Fruit fly (Drosophila melanogaster) whole organism, embryonic: ENCODE data around the gene Drsl1.

Source experiments
- Ada2b ChIP-seq: fragments of 200-800 bp; sonication (Bioruptor generic); IDR thresholded peaks from 2 replicates; pipeline ENCODE4 v1.3.6; 2022; ENCODE audit warnings: missing biosample characterization, missing genetic modification characterization
- Atf-2 ChIP-seq: fragments of 200-800 bp; sonication (Bioruptor generic); optimal IDR thresholded peaks from 2 replicates; lab custom pipeline; 2016; ENCODE audit warnings: missing biosample characterization, missing genetic modification characterization
- CG10147 ChIP-seq: fragments of 200-800 bp; sonication (Bioruptor generic); optimal IDR thresholded peaks from 2 replicates; lab custom pipeline; 2019; ENCODE audit warnings: missing biosample characterization, mild to moderate bottlenecking, missing genetic modification characterization, moderate library complexity
- CG10431 ChIP-seq: fragments of 200-800 bp; sonication (Bioruptor generic); optimal IDR thresholded peaks from 3 replicates; lab custom pipeline; 2018; ENCODE audit warnings: missing biosample characterization, mild to moderate bottlenecking, missing genetic modification characterization
- CG12942 ChIP-seq: fragments of 200-800 bp; sonication (Bioruptor generic); optimal IDR thresholded peaks from 3 replicates; lab custom pipeline; 2016; ENCODE audit warnings: missing biosample characterization, missing genetic modification characterization
- CG15269 ChIP-seq: fragments of 200-800 bp; sonication (Bioruptor generic); optimal IDR thresholded peaks from 2 replicates; lab custom pipeline; 2018; ENCODE audit warnings: missing biosample characterization, mild to moderate bottlenecking, missing genetic modification characterization, moderate library complexity
- CG1529 ChIP-seq: fragments of 200-800 bp; sonication (Bioruptor generic); optimal IDR thresholded peaks from 3 replicates; lab custom pipeline; 2018; ENCODE audit warnings: missing biosample characterization, missing genetic modification characterization
- CG1603 ChIP-seq: fragments of 200-800 bp; sonication (Bioruptor generic); optimal IDR thresholded peaks from 2 replicates; lab custom pipeline; 2019; ENCODE audit warnings: missing biosample characterization, mild to moderate bottlenecking, missing genetic modification characterization, moderate library complexity
- CG17912 ChIP-seq: fragments of 200-800 bp; sonication (Bioruptor generic); optimal IDR thresholded peaks from 2 replicates; lab custom pipeline; 2018; ENCODE audit warnings: missing biosample characterization, mild to moderate bottlenecking, missing genetic modification characterization
- CG18764 ChIP-seq: fragments of 200-800 bp; sonication (Bioruptor generic); optimal IDR thresholded peaks from 3 replicates; lab custom pipeline; 2016; ENCODE audit warnings: missing biosample characterization, missing genetic modification characterization
- CG2678 ChIP-seq: fragments of 200-800 bp; sonication (Bioruptor generic); optimal IDR thresholded peaks from 3 replicates; lab custom pipeline; 2019; ENCODE audit warnings: missing biosample characterization, mild to moderate bottlenecking, missing genetic modification characterization, moderate library complexity
- CG30020 ChIP-seq: fragments of 200-800 bp; optimal IDR thresholded peaks from 2 replicates; lab custom pipeline; 2019; ENCODE audit warnings: missing biosample characterization, mild to moderate bottlenecking, missing genetic modification characterization, moderate library complexity
- CG31365 ChIP-seq: fragments of 200-800 bp; sonication (Bioruptor generic); optimal IDR thresholded peaks from 2 replicates; lab custom pipeline; 2018; ENCODE audit warnings: missing biosample characterization, mild to moderate bottlenecking, missing genetic modification characterization
- CG34422 ChIP-seq: fragments of 200-800 bp; sonication (Bioruptor generic); IDR thresholded peaks from 3 replicates; pipeline ENCODE4 v1.3.6; 2022; ENCODE audit warnings: missing biosample characterization, missing genetic modification characterization
- CG3838 ChIP-seq: fragments of 200-800 bp; sonication (Bioruptor generic); optimal IDR thresholded peaks from 3 replicates; lab custom pipeline; 2016; ENCODE audit warnings: missing biosample characterization, missing genetic modification characterization
- CG43689 ChIP-seq: fragments of 200-800 bp; sonication (Bioruptor generic); IDR thresholded peaks from 2 replicates; pipeline ENCODE4 v1.3.6; 2022; ENCODE audit warnings: missing biosample characterization, missing genetic modification characterization
- CG7357 ChIP-seq: fragments of 200-800 bp; sonication (Bioruptor generic); IDR thresholded peaks from 3 replicates; pipeline ENCODE4 v1.3.6; 2022; ENCODE audit warnings: missing biosample characterization, missing genetic modification characterization
- CG8388 ChIP-seq: fragments of 200-800 bp; sonication (Bioruptor generic); optimal IDR thresholded peaks from 2 replicates; lab custom pipeline; 2019; ENCODE audit warnings: missing biosample characterization, mild to moderate bottlenecking, missing genetic modification characterization, moderate library complexity
- CG9797 ChIP-seq: fragments of 200-800 bp; sonication (Bioruptor generic); optimal IDR thresholded peaks from 3 replicates; lab custom pipeline; 2018; ENCODE audit warnings: missing biosample characterization, mild to moderate bottlenecking, missing genetic modification characterization
- Dad ChIP-seq: fragments of 200-800 bp; sonication (Bioruptor generic); optimal IDR thresholded peaks from 3 replicates; lab custom pipeline; 2016; ENCODE audit warnings: missing biosample characterization, missing genetic modification characterization
- H2.0 ChIP-seq: fragments of 200-800 bp; sonication (Bioruptor generic); IDR thresholded peaks from 2 replicates; pipeline ENCODE4 v1.3.6; 2022; ENCODE audit warnings: missing biosample characterization, missing genetic modification characterization
- HLH3B ChIP-seq: fragments of 200-800 bp; sonication (Bioruptor generic); IDR thresholded peaks from 2 replicates; pipeline ENCODE4 v1.3.6; 2022; ENCODE audit warnings: missing biosample characterization, missing genetic modification characterization
- Jarid2 ChIP-seq: fragments of 200-800 bp; sonication (Bioruptor generic); optimal IDR thresholded peaks from 3 replicates; lab custom pipeline; 2017; ENCODE audit warnings: mild to moderate bottlenecking, missing biosample characterization, missing genetic modification reagents, missing genetic modification characterization
- Mes4 ChIP-seq: fragments of 200-800 bp; sonication (Bioruptor generic); optimal IDR thresholded peaks from 2 replicates; lab custom pipeline; 2016; ENCODE audit warnings: missing biosample characterization, missing genetic modification characterization
- Side ChIP-seq: fragments of 200-800 bp; sonication (Bioruptor generic); optimal IDR thresholded peaks from 2 replicates; lab custom pipeline; 2016; ENCODE audit warnings: missing biosample characterization, missing genetic modification characterization
- Sox100B ChIP-seq: fragments of 200-800 bp; sonication (Bioruptor generic); optimal IDR thresholded peaks from 3 replicates; lab custom pipeline; 2018; ENCODE audit warnings: missing biosample characterization, mild to moderate bottlenecking, missing genetic modification characterization
- Stat92E ChIP-seq, 3 experiments: fragments of >200 bp in 2 of 3; fragments of 200-800 bp in 1 of 3; sonication (Bioruptor generic) in 1 of 3; optimal IDR thresholded peaks; 2 replicates each; lab custom pipeline; 2017 to 2019; ENCODE audit warnings: missing biosample characterization in 3 of 3, missing genetic modification characterization in 3 of 3, mild to moderate bottlenecking in 1 of 3, moderate library complexity in 1 of 3
- Vsx1 ChIP-seq: fragments of 200-800 bp; sonication (Bioruptor generic); optimal IDR thresholded peaks from 2 replicates; lab custom pipeline; 2017; ENCODE audit warnings: missing biosample characterization, mild to moderate bottlenecking, missing genetic modification characterization, missing genetic modification reagents
- YL-1 ChIP-seq: fragments of 200-800 bp; sonication (Bioruptor generic); optimal IDR thresholded peaks from 3 replicates; lab custom pipeline; 2017; ENCODE audit warnings: missing biosample characterization, mild to moderate bottlenecking, missing genetic modification characterization
- cato ChIP-seq: fragments of 200-800 bp; sonication (Bioruptor generic); optimal IDR thresholded peaks from 2 replicates; lab custom pipeline; 2016; ENCODE audit warnings: missing biosample characterization, missing genetic modification characterization, borderline replicate concordance
- dimm ChIP-seq: fragments of 200-800 bp; sonication (Bioruptor generic); IDR thresholded peaks from 2 replicates; pipeline ENCODE4 v1.3.6; 2022; ENCODE audit warnings: missing biosample characterization, missing genetic modification characterization
- grn ChIP-seq: fragments of 200-800 bp; sonication (Bioruptor generic); optimal IDR thresholded peaks from 3 replicates; lab custom pipeline; 2017; ENCODE audit warnings: missing biosample characterization, missing genetic modification characterization
- gsb ChIP-seq: fragments of 200-800 bp; sonication (Bioruptor generic); IDR thresholded peaks from 2 replicates; pipeline ENCODE4 v1.3.6; 2022; ENCODE audit warnings: missing biosample characterization, missing genetic modification characterization
- gsb-n ChIP-seq: fragments of 200-800 bp; sonication (Bioruptor generic); optimal IDR thresholded peaks from 3 replicates; lab custom pipeline; 2018; ENCODE audit warnings: missing biosample characterization, mild to moderate bottlenecking, missing genetic modification characterization
- h ChIP-seq: fragments of >200 bp; optimal IDR thresholded peaks from 2 replicates; lab custom pipeline; 2017
- jing ChIP-seq: fragments of 200-800 bp; sonication (Bioruptor generic); optimal IDR thresholded peaks from 2 replicates; lab custom pipeline; 2018; ENCODE audit warnings: missing biosample characterization, mild to moderate bottlenecking, missing genetic modification characterization
- lbe ChIP-seq: fragments of 200-800 bp; sonication (Bioruptor generic); optimal IDR thresholded peaks from 2 replicates; lab custom pipeline; 2016; ENCODE audit warnings: missing biosample characterization, mild to moderate bottlenecking, missing genetic modification characterization
- lola ChIP-seq, 3 experiments: fragments of >200 bp in 2 of 3; fragments of 200-800 bp in 1 of 3; sonication (Bioruptor generic) in 1 of 3; optimal IDR thresholded peaks; 2 replicates each; lab custom pipeline; 2017 to 2019; ENCODE audit warnings: missing biosample characterization in 3 of 3, missing genetic modification characterization in 3 of 3, mild to moderate bottlenecking in 1 of 3, moderate library complexity in 1 of 3
- lov ChIP-seq, 2 experiments: fragments of 200-800 bp in 1 of 2; fragments of >200 bp in 1 of 2; sonication (Bioruptor generic) in 1 of 2; IDR thresholded peaks in 1 of 2; optimal IDR thresholded peaks in 1 of 2; 2 replicates in 1 of 2; 3 replicates in 1 of 2; pipeline versions ENCODE4 v1.3.6 to Lab custom; 2017 to 2022; ENCODE audit warnings: missing biosample characterization in 1 of 2, missing genetic modification characterization in 1 of 2
- maf-S ChIP-seq: fragments of 200-800 bp; sonication (Bioruptor generic); optimal IDR thresholded peaks from 2 replicates; lab custom pipeline; 2016; ENCODE audit warnings: missing biosample characterization, missing genetic modification characterization
- oc ChIP-seq: fragments of 200-800 bp; sonication (Bioruptor generic); optimal IDR thresholded peaks from 2 replicates; lab custom pipeline; 2018; ENCODE audit warnings: missing biosample characterization, mild to moderate bottlenecking, missing genetic modification characterization, moderate library complexity
- pros ChIP-seq: fragments of 200-800 bp; sonication (Bioruptor generic); optimal IDR thresholded peaks from 3 replicates; lab custom pipeline; 2019; ENCODE audit warnings: missing biosample characterization, mild to moderate bottlenecking, missing genetic modification characterization, moderate library complexity
- sna ChIP-seq: fragments of 200-800 bp; sonication (Bioruptor generic); IDR thresholded peaks from 2 replicates; pipeline ENCODE4 v1.3.6; 2022; ENCODE audit warnings: missing biosample characterization, missing genetic modification characterization; ENCODE audit not compliant: partially characterized antibody
- so ChIP-seq: fragments of 200-800 bp; sonication (Bioruptor generic); IDR thresholded peaks from 3 replicates; pipeline ENCODE4 v1.3.6; 2022; ENCODE audit warnings: missing biosample characterization, missing genetic modification characterization
- tio ChIP-seq: fragments of 200-800 bp; sonication (Bioruptor generic); optimal IDR thresholded peaks from 2 replicates; lab custom pipeline; 2017; ENCODE audit warnings: missing biosample characterization, missing genetic modification characterization, inconsistent platforms
- toy ChIP-seq: fragments of 200-800 bp; sonication (Bioruptor generic); IDR thresholded peaks from 2 replicates; pipeline ENCODE4 v1.3.6; 2022; ENCODE audit warnings: missing biosample characterization, missing genetic modification characterization
- trem ChIP-seq: fragments of 200-800 bp; optimal IDR thresholded peaks from 3 replicates; lab custom pipeline; 2019; ENCODE audit warnings: missing biosample characterization, mild to moderate bottlenecking, missing genetic modification characterization, moderate library complexity
- wor ChIP-seq: fragments of 200-800 bp; sonication (Bioruptor generic); IDR thresholded peaks from 2 replicates; pipeline ENCODE4 v1.3.6; 2022; ENCODE audit warnings: missing biosample characterization, missing genetic modification characterization
- zf30C ChIP-seq: fragments of 200-800 bp; sonication (Bioruptor generic); optimal IDR thresholded peaks from 3 replicates; lab custom pipeline; 2018; ENCODE audit warnings: missing biosample characterization, mild to moderate bottlenecking, missing genetic modification characterization

The Drsl1 gene

DNA sequence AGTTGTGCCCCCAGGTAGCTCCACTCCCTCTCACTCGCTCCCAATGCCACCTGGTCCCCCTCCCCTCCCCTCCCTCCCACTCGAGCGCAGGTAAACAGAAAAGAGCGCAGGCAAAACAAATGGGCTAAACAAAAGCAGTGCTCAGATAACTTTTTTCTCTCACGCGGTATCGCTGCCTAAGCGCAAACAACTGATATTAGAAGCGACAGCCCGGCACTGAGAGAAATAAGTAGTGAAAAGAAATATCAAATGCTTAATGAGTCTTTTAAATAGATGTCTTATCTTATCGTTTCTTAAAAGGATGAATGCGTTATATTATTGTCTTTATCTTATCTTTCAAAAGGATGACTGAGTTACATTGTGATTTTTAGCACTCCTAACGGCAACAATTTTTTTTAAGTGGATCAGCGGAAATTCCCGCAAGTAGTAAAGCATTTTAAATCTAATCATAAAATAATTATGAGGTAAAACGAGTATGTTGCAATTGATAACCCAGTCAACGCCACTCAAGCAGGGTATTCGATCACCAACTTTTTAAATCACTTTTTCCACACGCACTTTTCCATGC is 34.3 kb downstream of the Drsl1 start (continued):
- peak; percentile 93 for TF ChIP-seq so
- peak; percentile 42 for TF ChIP-seq lbe (GFP tag; lab: Kevin White, UChicago)
- peak; percentile 36 for TF ChIP-seq CG17912 (GFP tag; lab: Kevin White, UChicago)
- peak; percentile 84 for TF ChIP-seq dimm (GFP tag; lab: Robert Waterston, UW)
- TF ChIP-seq Sox100B: peak; percentile 92
- TF ChIP-seq sna (GFP tag; lab: Robert Waterston, UW): no peak
- peak; percentile 92 for TF ChIP-seq maf-S (GFP tag; lab: Kevin White, UChicago)
- no peak for TF ChIP-seq lov (optimal IDR thresholded peaks at IDR 0.05; lab: Kevin White, UChicago)
- peak; percentile 40; the same call in 1 of the 3 replicates for TF ChIP-seq lov (GFP tag; IDR thresholded peaks at IDR 0.05; lab: Robert Waterston, UW)
- peak; percentile 67 for TF ChIP-seq Jarid2 (GFP tag; lab: Kevin White, UChicago)
- peak; percentile 86 for TF ChIP-seq Atf-2
- TF ChIP-seq CG15269 (tag; lab: Kevin White, UChicago): peak; percentile 96
- TF ChIP-seq pros (GFP tag; lab: Kevin White, UChicago): no peak
- TF ChIP-seq jing (GFP tag; lab: Kevin White, UChicago): peak; percentile 86
- peak; percentile 84 for TF ChIP-seq Dad (GFP tag; lab: Kevin White, UChicago)
- TF ChIP-seq CG7357: peak; percentile 85
- peak; percentile 82 for TF ChIP-seq toy (GFP tag; lab: Robert Waterston, UW)
- TF ChIP-seq CG10147 (GFP tag; lab: Kevin White, UChicago): peak; percentile 86
- TF ChIP-seq YL-1 (GFP tag; lab: Kevin White, UChicago): peak; percentile 55
- peak; percentile 84 for TF ChIP-seq CG3838 (GFP tag; lab: Kevin White, UChicago)
- peak; percentile 89 for TF ChIP-seq zf30C
- TF ChIP-seq trem (tag; lab: Kevin White, UChicago): peak; percentile 87
- peak; percentile 82 for TF ChIP-seq gsb
- peak; percentile 91 for TF ChIP-seq grn
- TF ChIP-seq tio: peak; percentile 88
- TF ChIP-seq lola (GFP tag; optimal IDR thresholded peaks at IDR 0.05; lab: Kevin White, UChicago): peak in 1 of 3 experiments; percentile 83
- TF ChIP-seq CG1603: peak; percentile 85
- TF ChIP-seq CG8388 (GFP tag; lab: Kevin White, UChicago): peak; percentile 90
- TF ChIP-seq CG43689 (GFP tag; lab: Robert Waterston, UW): peak; percentile 88
- peak in 2 of 3 experiments; percentile 26 to 37 for TF ChIP-seq Stat92E (GFP tag; optimal IDR thresholded peaks at IDR 0.05; lab: Kevin White, UChicago)
- peak; percentile 70 for TF ChIP-seq CG10431 (GFP tag; lab: Kevin White, UChicago)
- TF ChIP-seq CG2678: peak; percentile 95
- peak; percentile 89 for TF ChIP-seq H2.0 (GFP tag; lab: Robert Waterston, UW)
- TF ChIP-seq gsb-n (tag; lab: Kevin White, UChicago): peak; percentile 88
- peak; percentile 89 for TF ChIP-seq wor (GFP tag; lab: Robert Waterston, UW)
- TF ChIP-seq h (lab: Kevin White, UChicago): no peak
- TF ChIP-seq CG12942 (GFP tag; lab: Kevin White, UChicago): peak; percentile 84
- peak; percentile 85 for TF ChIP-seq CG18764 (GFP tag; lab: Kevin White, UChicago)
- peak; percentile 84 for TF ChIP-seq Side (GFP tag; lab: Kevin White, UChicago)
- TF ChIP-seq cato: peak; percentile 85
- TF ChIP-seq CG9797 (GFP tag; lab: Kevin White, UChicago): no peak
- TF ChIP-seq CG31365 (tag; lab: Kevin White, UChicago): peak; percentile 68
- peak; percentile 85 for TF ChIP-seq Mes4 (GFP tag; lab: Kevin White, UChicago)
- TF ChIP-seq CG34422: peak; percentile 90
- peak; percentile 52 for TF ChIP-seq CG30020 (tag; lab: Kevin White, UChicago)
- peak; percentile 88 for TF ChIP-seq oc (tag; lab: Kevin White, UChicago)
- TF ChIP-seq CG1529 (GFP tag; lab: Kevin White, UChicago): peak; percentile 89
- TF ChIP-seq Vsx1: peak; percentile 72
- TF ChIP-seq Ada2b: peak; percentile 89
- peak; percentile 90 for TF ChIP-seq HLH3B (GFP tag; lab: Robert Waterston, UW)
